Fruit fly (Drosophila melanogaster): ENCODE measurements around the gene CG11892.

- TF ChIP-seq CG12768 (GFP tag; optimal IDR thresholded peaks at IDR 0.05), result no peak
- TF ChIP-seq tj (GFP tag; optimal IDR thresholded peaks at IDR 0.05), result no peak
Observed at dm6 chr3R:25331103-25331502, 49.8 kb downstream of the CG11892 start, which contains the start of gene CHKov2.

All from whole organism, adult.